Fruit fly (Drosophila melanogaster) whole organism, wandering third instar larva: ENCODE data around the gene CG18628.

Experiments
- Abd-B ChIP-seq: fragments of >200 bp; optimal IDR thresholded peaks from 2 replicates; lab custom pipeline; 2017; ENCODE audit warnings: missing biosample characterization, missing genetic modification characterization
- CG32264 ChIP-seq: fragments of 200-800 bp; sonication (Bioruptor generic); optimal IDR thresholded peaks from 2 replicates; lab custom pipeline; 2016; ENCODE audit warnings: missing biosample characterization, missing genetic modification characterization
- CG9705 ChIP-seq: fragments of 200-800 bp; sonication (Bioruptor generic); optimal IDR thresholded peaks from 2 replicates; lab custom pipeline; 2018; ENCODE audit warnings: missing biosample characterization, mild to moderate bottlenecking, missing genetic modification characterization
- CrebA ChIP-seq: fragments of 200-800 bp; sonication (Bioruptor generic); optimal IDR thresholded peaks from 2 replicates; lab custom pipeline; 2016; ENCODE audit warnings: missing biosample characterization, mild to moderate bottlenecking, missing genetic modification characterization, borderline replicate concordance
- Dfd ChIP-seq: fragments of >200 bp; optimal IDR thresholded peaks from 2 replicates; lab custom pipeline; 2017; ENCODE audit warnings: missing biosample characterization, missing genetic modification characterization
- GATAd ChIP-seq: sonication (Bioruptor generic); optimal IDR thresholded peaks from 2 replicates; lab custom pipeline; 2016; ENCODE audit warnings: missing biosample characterization, missing genetic modification characterization
- HLH106 ChIP-seq: fragments of 200-800 bp; optimal IDR thresholded peaks from 3 replicates; lab custom pipeline; 2019; ENCODE audit warnings: missing biosample characterization, mild to moderate bottlenecking, missing genetic modification characterization, moderate library complexity
- Hnf4 ChIP-seq: fragments of 200-800 bp; sonication (Bioruptor generic); optimal IDR thresholded peaks from 2 replicates; lab custom pipeline; 2016; ENCODE audit warnings: missing biosample characterization, mild to moderate bottlenecking, missing genetic modification characterization
- Hr78 ChIP-seq: fragments of >200 bp; optimal IDR thresholded peaks from 2 replicates; lab custom pipeline; 2017; ENCODE audit warnings: missing biosample characterization, missing genetic modification characterization
- Hr83 ChIP-seq: fragments of 200-300 bp; sonication (Bioruptor generic); optimal IDR thresholded peaks from 2 replicates; lab custom pipeline; 2016; ENCODE audit warnings: missing biosample characterization, mild to moderate bottlenecking, missing genetic modification characterization, moderate library complexity; ENCODE audit not compliant: poor library complexity, severe bottlenecking
- Jra ChIP-seq: sonication (Bioruptor generic); optimal IDR thresholded peaks from 2 replicates; lab custom pipeline; 2016; ENCODE audit warnings: missing biosample characterization, missing genetic modification characterization
- Mio ChIP-seq: sonication (Bioruptor generic); optimal IDR thresholded peaks from 2 replicates; lab custom pipeline; 2016; ENCODE audit warnings: missing biosample characterization, missing genetic modification characterization
- Myc ChIP-seq: fragments of >200 bp; optimal IDR thresholded peaks from 2 replicates; lab custom pipeline; 2017
- N ChIP-seq: fragments of >200 bp; optimal IDR thresholded peaks from 2 replicates; lab custom pipeline; 2018; ENCODE audit warnings: missing biosample characterization, missing external identifiers, missing genetic modification characterization
- OdsH ChIP-seq: fragments of 200-800 bp; sonication (Bioruptor generic); optimal IDR thresholded peaks from 2 replicates; lab custom pipeline; 2016; ENCODE audit warnings: missing biosample characterization, mild to moderate bottlenecking, missing genetic modification characterization
- Rel ChIP-seq, 2 experiments: fragments of 200-800 bp; sonication (Bioruptor generic) in 1 of 2; optimal IDR thresholded peaks; 2 replicates in 1 of 2; 3 replicates in 1 of 2; lab custom pipeline; 2016 to 2019; ENCODE audit warnings: mild to moderate bottlenecking in 2 of 2, missing biosample characterization in 2 of 2, missing genetic modification characterization in 2 of 2, moderate library complexity in 1 of 2
- Sp1 ChIP-seq: fragments of 200-800 bp; sonication (Bioruptor generic); optimal IDR thresholded peaks from 3 replicates; lab custom pipeline; 2019; ENCODE audit warnings: missing biosample characterization, mild to moderate bottlenecking, missing genetic modification characterization, moderate library complexity
- Vsx2 ChIP-seq: fragments of 200-300, 225-300 bp; sonication (Bioruptor generic); optimal IDR thresholded peaks from 2 replicates; lab custom pipeline; 2018; ENCODE audit warnings: missing biosample characterization, missing genetic modification characterization; ENCODE audit not compliant: partially characterized antibody
- brk ChIP-seq: fragments of 200-800 bp; sonication (Bioruptor generic); optimal IDR thresholded peaks from 2 replicates; lab custom pipeline; 2016; ENCODE audit warnings: missing biosample characterization, mild to moderate bottlenecking, missing genetic modification characterization
- dmrt93B ChIP-seq: fragments of 200-800 bp; sonication (Bioruptor generic); optimal IDR thresholded peaks from 2 replicates; lab custom pipeline; 2018; ENCODE audit warnings: missing biosample characterization, mild to moderate bottlenecking, missing genetic modification characterization
- dsf ChIP-seq: sonication (Bioruptor generic); optimal IDR thresholded peaks from 2 replicates; lab custom pipeline; 2016; ENCODE audit warnings: missing biosample characterization, missing genetic modification characterization, borderline replicate concordance
- ey ChIP-seq: fragments of 200-800 bp; sonication (Bioruptor generic); optimal IDR thresholded peaks from 2 replicates; lab custom pipeline; 2016; ENCODE audit warnings: missing biosample characterization, missing genetic modification characterization
- foxo ChIP-seq, 2 experiments: fragments of 200-800 bp; sonication (Bioruptor generic); optimal IDR thresholded peaks; 2 replicates in 1 of 2; 3 replicates in 1 of 2; lab custom pipeline; 2016 to 2017; ENCODE audit warnings: missing biosample characterization in 2 of 2, missing genetic modification characterization in 2 of 2
- fru ChIP-seq: fragments of 200-800 bp; sonication (Bioruptor generic); optimal IDR thresholded peaks from 3 replicates; lab custom pipeline; 2016; ENCODE audit warnings: missing biosample characterization, mild to moderate bottlenecking, missing genetic modification characterization
- h ChIP-seq: fragments of 200-800 bp; sonication (Bioruptor generic); optimal IDR thresholded peaks from 3 replicates; lab custom pipeline; 2016; ENCODE audit warnings: missing biosample characterization, mild to moderate bottlenecking, missing genetic modification characterization
- jim ChIP-seq: fragments of 175-275, 200-325 bp; sonication (Bioruptor generic); optimal IDR thresholded peaks from 2 replicates; lab custom pipeline; 2016; ENCODE audit warnings: missing biosample characterization, mild to moderate bottlenecking, missing genetic modification characterization
- pan ChIP-seq: fragments of >200 bp; optimal IDR thresholded peaks from 2 replicates; lab custom pipeline; 2017
- psq ChIP-seq: fragments of 200-800 bp; sonication (Bioruptor generic); optimal IDR thresholded peaks from 3 replicates; lab custom pipeline; 2017; ENCODE audit warnings: missing biosample characterization, mild to moderate bottlenecking, missing genetic modification characterization, moderate library complexity
- rgr ChIP-seq: fragments of 200-800 bp; sonication (Bioruptor generic); optimal IDR thresholded peaks from 3 replicates; lab custom pipeline; 2016; ENCODE audit warnings: missing biosample characterization, mild to moderate bottlenecking, missing genetic modification characterization
- sage ChIP-seq: fragments of 200-800 bp; sonication (Bioruptor generic); optimal IDR thresholded peaks from 2 replicates; lab custom pipeline; 2016; ENCODE audit warnings: missing biosample characterization, mild to moderate bottlenecking, missing genetic modification characterization
- sv ChIP-seq: fragments of 200-800 bp; sonication (Bioruptor generic); optimal IDR thresholded peaks from 3 replicates; lab custom pipeline; 2016; ENCODE audit warnings: missing biosample characterization, missing genetic modification characterization
- tai ChIP-seq: sonication (Bioruptor generic); optimal IDR thresholded peaks from 2 replicates; lab custom pipeline; 2016; ENCODE audit warnings: missing biosample characterization, missing genetic modification characterization
- usp ChIP-seq: fragments of >200 bp; optimal IDR thresholded peaks from 2 replicates; lab custom pipeline; 2017; ENCODE audit warnings: missing biosample characterization, missing genetic modification characterization
- woc ChIP-seq: sonication (Bioruptor generic); optimal IDR thresholded peaks from 2 replicates; lab custom pipeline; 2016; ENCODE audit warnings: missing biosample characterization, mild to moderate bottlenecking, missing genetic modification characterization

The CG18628 gene

dm6 chr3L:10657311-10657710, 17.8 kb downstream of the CG18628 start:
- TF ChIP-seq CrebA (GFP tag; lab: Kevin White, UChicago) = no peak
- TF ChIP-seq Hnf4 (GFP tag; lab: Kevin White, UChicago) = no peak
- TF ChIP-seq Myc (lab: Kevin White, UChicago) = no peak
- TF ChIP-seq Jra (GFP tag; lab: Kevin White, UChicago) = no peak
- no peak for TF ChIP-seq sv (GFP tag; lab: Kevin White, UChicago)
- TF ChIP-seq woc = no peak
- TF ChIP-seq Rel (GFP tag; optimal IDR thresholded peaks at IDR 0.05; lab: Kevin White, UChicago) = no peak
- TF ChIP-seq Rel (tag; optimal IDR thresholded peaks at IDR 0.05; lab: Kevin White, UChicago) = no peak
- no peak for TF ChIP-seq N
- TF ChIP-seq Vsx2 (GFP tag; lab: Kevin White, UChicago) = no peak
- TF ChIP-seq Abd-B (GFP tag; lab: Kevin White, UChicago) = no peak
- no peak for TF ChIP-seq tai (GFP tag; lab: Kevin White, UChicago)
- no peak for TF ChIP-seq Hr78
- no peak for TF ChIP-seq GATAd (GFP tag; lab: Kevin White, UChicago)
- no peak for TF ChIP-seq rgr (GFP tag; lab: Kevin White, UChicago)
- TF ChIP-seq CG9705 (GFP tag; lab: Kevin White, UChicago) = no peak
- no peak for TF ChIP-seq Hr83 (GFP tag; lab: Kevin White, UChicago)
- TF ChIP-seq h = no peak

dm6 chr3L:10658362-10659127, 19.0 kb downstream of the CG18628 start:
- TF ChIP-seq OdsH (GFP tag; lab: Kevin White, UChicago) (no peak), Rel (GFP tag; optimal IDR thresholded peaks at IDR 0.05; lab: Kevin White, UChicago) (no peak), Rel (tag; optimal IDR thresholded peaks at IDR 0.05; lab: Kevin White, UChicago) (peak; percentile 7), Hr83 (GFP tag; lab: Kevin White, UChicago) (no peak)

- no peak for TF ChIP-seq Hnf4 (GFP tag; lab: Kevin White, UChicago)
- TF ChIP-seq ey (GFP tag; lab: Kevin White, UChicago) = no peak
- TF ChIP-seq usp = no peak
- no peak for TF ChIP-seq Dfd (GFP tag; lab: Kevin White, UChicago)
- no peak for TF ChIP-seq OdsH (GFP tag; lab: Kevin White, UChicago)
- no peak for TF ChIP-seq rgr (GFP tag; lab: Kevin White, UChicago)
- no peak for TF ChIP-seq dmrt93B
- TF ChIP-seq CG32264 (GFP tag; lab: Kevin White, UChicago) = no peak
Observed at dm6 chr3L:10659524-10659923, 20.0 kb downstream of the CG18628 start.

dm6 chr3L:10659993-10660743, 20.6 kb downstream of the CG18628 start:
- TF ChIP-seq psq (GFP tag; lab: Kevin White, UChicago) = peak; percentile 33
- no peak for TF ChIP-seq sage (GFP tag; lab: Kevin White, UChicago)
- TF ChIP-seq HLH106 (tag; lab: Kevin White, UChicago) = peak; percentile 0
- peak in 1 of 2 experiments; percentile 3 for TF ChIP-seq foxo (GFP tag; optimal IDR thresholded peaks at IDR 0.05; lab: Kevin White, UChicago)

- TF ChIP-seq Sp1 (GFP tag; lab: Kevin White, UChicago) = peak; percentile 37
- TF ChIP-seq dsf (GFP tag; lab: Kevin White, UChicago) = no peak
- TF ChIP-seq sv (GFP tag; lab: Kevin White, UChicago) = no peak
- TF ChIP-seq Hr78 = no peak
- TF ChIP-seq Dfd (GFP tag; lab: Kevin White, UChicago) = no peak
- TF ChIP-seq Jra (GFP tag; lab: Kevin White, UChicago) = no peak
- no peak for TF ChIP-seq jim (GFP tag; lab: Kevin White, UChicago)
- TF ChIP-seq CrebA (GFP tag; lab: Kevin White, UChicago) = no peak
- no peak for TF ChIP-seq Vsx2 (GFP tag; lab: Kevin White, UChicago)
- peak; percentile 35 for TF ChIP-seq Hnf4 (GFP tag; lab: Kevin White, UChicago)
- no peak for TF ChIP-seq N
- no peak for TF ChIP-seq ey (GFP tag; lab: Kevin White, UChicago)
- no peak for TF ChIP-seq pan (lab: Kevin White, UChicago)
- TF ChIP-seq brk (GFP tag; lab: Kevin White, UChicago) = peak; percentile 32
- TF ChIP-seq Abd-B (GFP tag; lab: Kevin White, UChicago) = no peak
- peak; percentile 9 for TF ChIP-seq fru (GFP tag; lab: Kevin White, UChicago)
- TF ChIP-seq h = peak; percentile 40
- TF ChIP-seq Mio (GFP tag; lab: Kevin White, UChicago) = peak; percentile 19
- TF ChIP-seq Rel (GFP tag; optimal IDR thresholded peaks at IDR 0.05; lab: Kevin White, UChicago) = no peak
- TF ChIP-seq Rel (tag; optimal IDR thresholded peaks at IDR 0.05; lab: Kevin White, UChicago) = peak; percentile 47
- peak; percentile 68 for TF ChIP-seq woc
- peak; percentile 54 for TF ChIP-seq tai (GFP tag; lab: Kevin White, UChicago)
Observed at dm6 chr3L:10660744-10661589, 21.4 kb downstream of the CG18628 start, which contains the start of the genes CG32066 and CG8003. CG32066 (minus strand) TSS chr3L:10661013. CG8003 (plus strand) TSS chr3L:10661475.
